Worm (Caenorhabditis elegans): ENCODE measurements around the gene memb-1.

- TF ChIP-seq lir-1 (GFP tag; conservative IDR thresholded peaks at IDR 0.05) (no peak), ztf-6 (GFP tag; IDR thresholded peaks at IDR 0.05) (no peak), F49E8.2 (tag; optimal IDR thresholded peaks at IDR 0.05; ENCODE audit: insufficient read depth) (no peak)
These were observed 24.0 kb downstream of the memb-1 start for ce11 chrX:9417326-9417725.
